Worm (Caenorhabditis elegans) whole organism, late embryonic: ENCODE measurements around the gene T28D9.1.

Source experiments
- C38D4.7 ChIP-seq: fragments of 200-800 bp; sonication (Bioruptor generic); optimal IDR thresholded peaks from 2 replicates; lab custom pipeline; 2018; ENCODE audit warnings: mild to moderate bottlenecking, missing genetic modification characterization, moderate library complexity, missing compliant biosample characterization
- K02D7.2 ChIP-seq: sonication (generic microtip); optimal IDR thresholded peaks from 2 replicates; lab custom pipeline; 2017; ENCODE audit warnings: mild to moderate bottlenecking, missing genetic modification characterization, missing compliant biosample characterization
- K09A11.1 ChIP-seq: sonication (generic microtip); optimal IDR thresholded peaks from 2 replicates; lab custom pipeline; 2017; ENCODE audit warnings: antibody characterized with exemption, mild to moderate bottlenecking, missing genetic modification characterization, missing compliant biosample characterization; ENCODE audit not compliant: insufficient read depth
- ama-1 ChIP-seq: fragments of 150-350 bp; optimal IDR thresholded peaks from 2 replicates; lab custom pipeline; 2014
- ceh-18 ChIP-seq: sonication (generic microtip); optimal IDR thresholded peaks from 2 replicates; lab custom pipeline; 2016; ENCODE audit warnings: missing genetic modification characterization, missing compliant biosample characterization
- ceh-19 ChIP-seq: fragments of 200-800 bp; sonication (Bioruptor generic); optimal IDR thresholded peaks from 2 replicates; lab custom pipeline; 2018; ENCODE audit warnings: mild to moderate bottlenecking, missing genetic modification characterization, missing compliant biosample characterization
- ceh-2 ChIP-seq: sonication (generic microtip); optimal IDR thresholded peaks from 2 replicates; lab custom pipeline; 2016; ENCODE audit warnings: missing genotype, missing genetic modification characterization, missing compliant biosample characterization
- ceh-22 ChIP-seq: sonication (generic microtip); optimal IDR thresholded peaks from 2 replicates; lab custom pipeline; 2017; ENCODE audit warnings: missing biosample characterization, missing genetic modification characterization
- ceh-24 ChIP-seq: sonication (generic microtip); optimal IDR thresholded peaks from 2 replicates; lab custom pipeline; 2016; ENCODE audit warnings: mild to moderate bottlenecking, missing genetic modification characterization, missing compliant biosample characterization
- ceh-34 ChIP-seq: sonication (generic microtip); optimal IDR thresholded peaks from 2 replicates; lab custom pipeline; 2016; ENCODE audit warnings: mild to moderate bottlenecking, missing genetic modification characterization, missing compliant biosample characterization
- ceh-48 ChIP-seq: sonication (generic microtip); optimal IDR thresholded peaks from 2 replicates; lab custom pipeline; 2016; ENCODE audit warnings: missing genetic modification characterization, inconsistent platforms, missing compliant biosample characterization
- ceh-6 ChIP-seq: fragments of 200-800 bp; sonication (Bioruptor generic); optimal IDR thresholded peaks from 2 replicates; lab custom pipeline; 2018; ENCODE audit warnings: mild to moderate bottlenecking, missing genetic modification characterization, missing compliant biosample characterization
- che-1 ChIP-seq: sonication (generic microtip); optimal IDR thresholded peaks from 2 replicates; lab custom pipeline; 2016; ENCODE audit warnings: mild to moderate bottlenecking, missing genetic modification characterization, missing compliant biosample characterization
- dmd-4 ChIP-seq: sonication (generic microtip); optimal IDR thresholded peaks from 2 replicates; lab custom pipeline; 2016; ENCODE audit warnings: borderline replicate concordance, missing genetic modification characterization, missing compliant biosample characterization
- dve-1 ChIP-seq: sonication (generic microtip); optimal IDR thresholded peaks from 2 replicates; lab custom pipeline; 2017; ENCODE audit warnings: antibody characterized with exemption, mild to moderate bottlenecking, missing genetic modification characterization, missing compliant biosample characterization
- elt-2 ChIP-seq: sonication (generic microtip); optimal IDR thresholded peaks from 2 replicates; lab custom pipeline; 2016; ENCODE audit warnings: missing genetic modification reagents, missing genetic modification characterization, missing compliant biosample characterization
- ets-4 ChIP-seq: sonication (generic microtip); optimal IDR thresholded peaks from 2 replicates; lab custom pipeline; 2016; ENCODE audit warnings: missing genetic modification characterization, missing compliant biosample characterization
- fax-1 ChIP-seq: sonication (generic microtip); optimal IDR thresholded peaks from 2 replicates; lab custom pipeline; 2016; ENCODE audit warnings: missing genotype, missing genetic modification characterization, missing compliant biosample characterization
- fkh-10 ChIP-seq: fragments of 150-350 bp; optimal IDR thresholded peaks from 2 replicates; lab custom pipeline; 2014; ENCODE audit warnings: missing biosample characterization, missing genetic modification reagents, missing genetic modification characterization
- gmeb-2 ChIP-seq: sonication (generic microtip); optimal IDR thresholded peaks from 2 replicates; lab custom pipeline; 2016; ENCODE audit warnings: missing genetic modification characterization, inconsistent platforms, missing compliant biosample characterization
- hlh-13 ChIP-seq: fragments of 200-800 bp; sonication (Bioruptor generic); optimal IDR thresholded peaks from 2 replicates; lab custom pipeline; 2018; ENCODE audit warnings: mild to moderate bottlenecking, missing genetic modification characterization, missing compliant biosample characterization
- hlh-15 ChIP-seq: sonication (generic microtip); optimal IDR thresholded peaks from 2 replicates; lab custom pipeline; 2016; ENCODE audit warnings: missing genetic modification characterization, missing compliant biosample characterization
- hlh-30 ChIP-seq: sonication (generic microtip); optimal IDR thresholded peaks from 2 replicates; lab custom pipeline; 2017; ENCODE audit warnings: antibody characterized with exemption, missing genetic modification characterization, missing compliant biosample characterization; ENCODE audit not compliant: insufficient read depth
- hlh-6 ChIP-seq: sonication (generic microtip); optimal IDR thresholded peaks from 2 replicates; lab custom pipeline; 2016; ENCODE audit warnings: missing genotype, missing genetic modification characterization, missing compliant biosample characterization
- hlh-8 ChIP-seq: sonication (generic microtip); optimal IDR thresholded peaks from 2 replicates; lab custom pipeline; 2016; ENCODE audit warnings: missing genotype, missing genetic modification characterization, missing compliant biosample characterization
- lim-6 ChIP-seq: sonication (generic microtip); optimal IDR thresholded peaks from 2 replicates; lab custom pipeline; 2016; ENCODE audit warnings: missing genetic modification characterization, missing compliant biosample characterization
- madf-2 ChIP-seq: sonication (generic microtip); optimal IDR thresholded peaks from 2 replicates; lab custom pipeline; 2017; ENCODE audit warnings: missing genetic modification characterization, missing compliant biosample characterization
- mec-3 ChIP-seq: sonication (generic microtip); optimal IDR thresholded peaks from 2 replicates; lab custom pipeline; 2016; ENCODE audit warnings: borderline replicate concordance, missing genetic modification characterization, missing compliant biosample characterization
- nfya-1 ChIP-seq: sonication (generic microtip); optimal IDR thresholded peaks from 2 replicates; lab custom pipeline; 2017; ENCODE audit warnings: missing genetic modification characterization, mild to moderate bottlenecking, missing compliant biosample characterization, antibody characterized with exemption, moderate library complexity
- nhr-11 ChIP-seq: fragments of 150-350 bp; optimal IDR thresholded peaks from 2 replicates; lab custom pipeline; 2014; ENCODE audit warnings: missing biosample characterization, missing genetic modification characterization
- nhr-232 ChIP-seq: sonication (generic microtip); optimal IDR thresholded peaks from 2 replicates; lab custom pipeline; 2016; ENCODE audit warnings: missing genetic modification characterization, missing compliant biosample characterization
- npax-4 ChIP-seq: sonication (generic microtip); optimal IDR thresholded peaks from 2 replicates; lab custom pipeline; 2016; ENCODE audit warnings: missing genetic modification characterization, missing compliant biosample characterization
- odd-2 ChIP-seq: sonication (generic microtip); optimal IDR thresholded peaks from 2 replicates; lab custom pipeline; 2017; ENCODE audit warnings: antibody characterized with exemption, mild to moderate bottlenecking, missing genetic modification characterization, missing compliant biosample characterization
- pag-3 ChIP-seq: sonication (generic microtip); optimal IDR thresholded peaks from 2 replicates; lab custom pipeline; 2016; ENCODE audit warnings: missing compliant biosample characterization, missing genetic modification characterization, borderline replicate concordance
- pat-9 ChIP-seq: fragments of 200-800 bp; sonication (Bioruptor generic); optimal IDR thresholded peaks from 2 replicates; lab custom pipeline; 2018; ENCODE audit warnings: mild to moderate bottlenecking, missing genetic modification characterization, moderate library complexity, missing compliant biosample characterization
- pax-1 ChIP-seq: fragments of 150-350 bp; optimal IDR thresholded peaks from 2 replicates; lab custom pipeline; 2014; ENCODE audit warnings: missing biosample characterization, missing genetic modification characterization
- pha-4 ChIP-seq: fragments of 150-350 bp; optimal IDR thresholded peaks from 2 replicates; lab custom pipeline; 2018; ENCODE audit warnings: missing biosample characterization, missing genetic modification reagents, missing genetic modification characterization
- pqm-1 ChIP-seq: sonication (generic microtip); optimal IDR thresholded peaks from 2 replicates; lab custom pipeline; 2016; ENCODE audit warnings: missing genetic modification characterization, missing compliant biosample characterization
- ref-2 ChIP-seq: sonication (generic microtip); optimal IDR thresholded peaks from 2 replicates; lab custom pipeline; 2016; ENCODE audit warnings: missing genetic modification characterization, missing compliant biosample characterization
- rnt-1 ChIP-seq: sonication (generic microtip); optimal IDR thresholded peaks from 2 replicates; lab custom pipeline; 2016; ENCODE audit warnings: missing genetic modification characterization, missing compliant biosample characterization
- sdc-2 ChIP-seq: sonication (generic microtip); optimal IDR thresholded peaks from 2 replicates; lab custom pipeline; 2016; ENCODE audit warnings: missing genotype, missing genetic modification characterization, missing compliant biosample characterization
- sox-2 ChIP-seq: fragments of 200-800 bp; sonication (Bioruptor generic); IDR thresholded peaks from 2 replicates; pipeline ENCODE4 v1.3.6; 2022; ENCODE audit warnings: missing genetic modification reagents, missing genetic modification characterization, missing compliant biosample characterization
- sox-4 ChIP-seq: sonication (generic microtip); optimal IDR thresholded peaks from 2 replicates; lab custom pipeline; 2017; ENCODE audit warnings: mild to moderate bottlenecking, missing genetic modification characterization, inconsistent platforms, missing compliant biosample characterization
- syd-9 ChIP-seq: sonication (generic microtip); optimal IDR thresholded peaks from 2 replicates; lab custom pipeline; 2016; ENCODE audit warnings: mild to moderate bottlenecking, missing genetic modification characterization, moderate library complexity, missing compliant biosample characterization
- tbx-2 ChIP-seq: sonication (generic microtip); optimal IDR thresholded peaks from 2 replicates; lab custom pipeline; 2016; ENCODE audit warnings: missing genetic modification characterization, missing compliant biosample characterization
- tbx-7 ChIP-seq: sonication (generic microtip); optimal IDR thresholded peaks from 2 replicates; lab custom pipeline; 2016; ENCODE audit warnings: missing genotype, missing genetic modification characterization, missing compliant biosample characterization
- ttx-3 ChIP-seq: sonication (generic microtip); optimal IDR thresholded peaks from 2 replicates; lab custom pipeline; 2016; ENCODE audit warnings: missing genetic modification reagents, missing genetic modification characterization, missing compliant biosample characterization
- unc-3 ChIP-seq, 2 experiments: fragments of 200-800 bp in 1 of 2; sonication (Bioruptor generic) in 1 of 2; sonication (generic microtip) in 1 of 2; conservative IDR thresholded peaks in 1 of 2; optimal IDR thresholded peaks in 1 of 2; 2 replicates each; pipeline versions ENCODE4 v1.3.6 to Lab custom; 2016 to 2022; ENCODE audit warnings: missing compliant biosample characterization in 2 of 2, missing genetic modification characterization in 2 of 2, missing genetic modification reagents in 1 of 2
- unc-55 ChIP-seq: sonication (generic microtip); optimal IDR thresholded peaks from 2 replicates; lab custom pipeline; 2017; ENCODE audit warnings: missing biosample characterization, missing genetic modification reagents, missing genetic modification characterization
- unc-86 ChIP-seq: sonication (generic microtip); optimal IDR thresholded peaks from 2 replicates; lab custom pipeline; 2016; ENCODE audit warnings: missing genetic modification characterization, missing compliant biosample characterization
- zip-5 ChIP-seq: sonication (generic microtip); optimal IDR thresholded peaks from 2 replicates; lab custom pipeline; 2016; ENCODE audit warnings: missing genetic modification characterization, missing compliant biosample characterization

Gene T28D9.1

ce11 chrII:6491817-6492452, at the start of gene T28D9.1, which contains the start of gene T28D9.11:
T28D9.1 (plus strand) TSS chrII:6492402.
T28D9.11 (minus strand) TSS chrII:6491993.
- TF ChIP-seq dmd-4 (tag; lab: Kevin White, UChicago) (peak; percentile 50), unc-3 (GFP tag; conservative IDR thresholded peaks at IDR 0.05; lab: Robert Waterston, UW) (no peak; the same call in 1 of the 2 replicates), unc-3 (tag; optimal IDR thresholded peaks at IDR 0.05; lab: Kevin White, UChicago) (no peak), mec-3 (tag; lab: Kevin White, UChicago) (no peak), pag-3 (tag; lab: Kevin White, UChicago) (no peak), ceh-24 (tag; lab: Kevin White, UChicago) (no peak), sox-4 (tag; lab: Kevin White, UChicago) (peak; percentile 13), zip-5 (peak; percentile 19), K09A11.1 (no peak), K02D7.2 (no peak), tbx-2 (tag; lab: Kevin White, UChicago) (peak; percentile 67), hlh-15 (tag; lab: Kevin White, UChicago) (no peak), nhr-232 (tag; lab: Kevin White, UChicago) (no peak), pax-1 (tag; lab: Kevin White, UChicago) (no peak), ceh-19 (GFP tag; lab: Kevin White, UChicago) (peak; percentile 71), gmeb-2 (tag; lab: Kevin White, UChicago) (no peak), nhr-11 (tag; lab: Kevin White, UChicago) (no peak), elt-2 (tag; lab: Kevin White, UChicago) (no peak), pat-9 (tag; lab: Kevin White, UChicago) (peak; percentile 48), ceh-6 (GFP tag; lab: Kevin White, UChicago) (peak; percentile 31), ama-1 (lab: Kevin White, UChicago) (no peak), npax-4 (tag; lab: Kevin White, UChicago) (no peak), fax-1 (peak; percentile 32), unc-86 (tag; lab: Kevin White, UChicago) (no peak), ets-4 (tag; lab: Kevin White, UChicago) (peak; percentile 27), madf-2 (no peak), rnt-1 (tag; lab: Kevin White, UChicago) (no peak), che-1 (tag; lab: Kevin White, UChicago) (no peak), ceh-2 (tag; lab: Kevin White, UChicago) (peak; percentile 28), sox-2 (GFP tag; lab: Robert Waterston, UW) (0 out of 2 replicates have a peak, but pooled peaks have one; percentile 10), C38D4.7 (GFP tag; lab: Kevin White, UChicago) (peak; percentile 44), fkh-10 (GFP tag; lab: Kevin White, UChicago) (peak; percentile 10), dve-1 (tag; lab: Kevin White, UChicago) (peak; percentile 5), sdc-2 (tag; lab: Kevin White, UChicago) (peak; percentile 37), odd-2 (tag; lab: Kevin White, UChicago) (no peak), lim-6 (no peak), unc-55 (GFP tag; lab: Kevin White, UChicago) (peak; percentile 59), nfya-1 (tag; lab: Kevin White, UChicago) (peak; percentile 64), pha-4 (tag; lab: Kevin White, UChicago) (no peak), pqm-1 (tag; lab: Kevin White, UChicago) (no peak), ttx-3 (no peak), hlh-30 (tag; lab: Kevin White, UChicago) (no peak), ceh-18 (peak; percentile 27), ceh-48 (tag; lab: Kevin White, UChicago) (no peak), tbx-7 (no peak), hlh-8 (tag; lab: Kevin White, UChicago) (no peak), ceh-22 (tag; lab: Kevin White, UChicago) (peak; percentile 19), hlh-13 (GFP tag; lab: Kevin White, UChicago) (no peak), ref-2 (tag; lab: Kevin White, UChicago) (peak; percentile 41), ceh-34 (tag; lab: Kevin White, UChicago) (peak; percentile 82), syd-9 (tag; lab: Kevin White, UChicago) (peak; percentile 61), hlh-6 (tag; lab: Kevin White, UChicago) (peak; percentile 16)
